Fruit fly (Drosophila melanogaster) whole organism, embryonic: ENCODE results near the gene Cpr73D.

Experiments
- Atf3 ChIP-seq: fragments of 200-800 bp; sonication (Bioruptor generic); optimal IDR thresholded peaks from 3 replicates; lab custom pipeline; 2016; ENCODE audit warnings: missing biosample characterization, missing genetic modification characterization
- Bgb ChIP-seq: fragments of 200-800 bp; sonication (Bioruptor generic); IDR thresholded peaks from 2 replicates; pipeline ENCODE4 v1.3.6; 2022; ENCODE audit warnings: missing biosample characterization, missing genetic modification characterization; ENCODE audit not compliant: partially characterized antibody
- CG10431 ChIP-seq: fragments of 200-800 bp; sonication (Bioruptor generic); optimal IDR thresholded peaks from 3 replicates; lab custom pipeline; 2018; ENCODE audit warnings: missing biosample characterization, mild to moderate bottlenecking, missing genetic modification characterization
- CG10654 ChIP-seq: fragments of 200-800 bp; sonication (Bioruptor generic); optimal IDR thresholded peaks from 2 replicates; lab custom pipeline; 2016; ENCODE audit warnings: missing biosample characterization, missing genetic modification characterization
- CG10979 ChIP-seq: fragments of 200-800 bp; sonication (Bioruptor generic); optimal IDR thresholded peaks from 2 replicates; lab custom pipeline; 2018; ENCODE audit warnings: missing biosample characterization, mild to moderate bottlenecking, missing genetic modification characterization, moderate library complexity
- CG11085 ChIP-seq: fragments of 200-800 bp; sonication (Bioruptor generic); IDR thresholded peaks from 2 replicates; pipeline ENCODE4 v1.3.6; 2022; ENCODE audit warnings: missing biosample characterization, missing genetic modification characterization
- CG11398 ChIP-seq: fragments of 200-800 bp; sonication (Bioruptor generic); optimal IDR thresholded peaks from 2 replicates; lab custom pipeline; 2016; ENCODE audit warnings: missing biosample characterization, missing genetic modification characterization
- CG11695 ChIP-seq: fragments of 200-800 bp; sonication (Bioruptor generic); IDR thresholded peaks from 3 replicates; pipeline ENCODE4 v1.3.6; 2022; ENCODE audit warnings: missing biosample characterization, missing genetic modification characterization
- CG12236 ChIP-seq: fragments of 200-800 bp; sonication (Bioruptor generic); optimal IDR thresholded peaks from 2 replicates; lab custom pipeline; 2016; ENCODE audit warnings: missing biosample characterization, missing genetic modification characterization
- CG13624 ChIP-seq: fragments of 200-800 bp; sonication (Bioruptor generic); optimal IDR thresholded peaks from 2 replicates; lab custom pipeline; 2016; ENCODE audit warnings: missing biosample characterization, missing genetic modification characterization
- CG13775 ChIP-seq: fragments of 200-800 bp; sonication (Bioruptor generic); optimal IDR thresholded peaks from 3 replicates; lab custom pipeline; 2017; ENCODE audit warnings: missing biosample characterization, mild to moderate bottlenecking, missing genetic modification characterization
- CG14710 ChIP-seq: fragments of 200-800 bp; sonication (Bioruptor generic); optimal IDR thresholded peaks from 3 replicates; lab custom pipeline; 2019; ENCODE audit warnings: missing biosample characterization, mild to moderate bottlenecking, missing genetic modification characterization, moderate library complexity
- CG18764 ChIP-seq: fragments of 200-800 bp; sonication (Bioruptor generic); optimal IDR thresholded peaks from 3 replicates; lab custom pipeline; 2016; ENCODE audit warnings: missing biosample characterization, missing genetic modification characterization
- CG2199 ChIP-seq: fragments of 200-800 bp; sonication (Bioruptor generic); IDR thresholded peaks from 3 replicates; pipeline ENCODE4 v1.3.6; 2022; ENCODE audit warnings: missing biosample characterization, missing genetic modification characterization
- CG2875 ChIP-seq: fragments of 200-800 bp; sonication (Bioruptor generic); optimal IDR thresholded peaks from 2 replicates; lab custom pipeline; 2017; ENCODE audit warnings: missing biosample characterization, mild to moderate bottlenecking, missing genetic modification characterization, missing genetic modification reagents
- CG30431 ChIP-seq: fragments of 200-800 bp; sonication (Bioruptor generic); optimal IDR thresholded peaks from 2 replicates; lab custom pipeline; 2017; ENCODE audit warnings: missing biosample characterization, missing genetic modification characterization
- CG31365 ChIP-seq: fragments of 200-800 bp; sonication (Bioruptor generic); optimal IDR thresholded peaks from 2 replicates; lab custom pipeline; 2018; ENCODE audit warnings: missing biosample characterization, mild to moderate bottlenecking, missing genetic modification characterization
- CG4404 ChIP-seq: fragments of 200-800 bp; sonication (Bioruptor generic); IDR thresholded peaks from 2 replicates; pipeline ENCODE4 v1.3.6; 2022; ENCODE audit warnings: missing biosample characterization, missing genetic modification characterization
- CG4617 ChIP-seq: fragments of 200-800 bp; sonication (Bioruptor generic); optimal IDR thresholded peaks from 3 replicates; lab custom pipeline; 2016; ENCODE audit warnings: missing biosample characterization, missing genetic modification characterization, borderline replicate concordance
- CG4707 ChIP-seq: fragments of 200-800 bp; sonication (Bioruptor generic); optimal IDR thresholded peaks from 2 replicates; lab custom pipeline; 2018; ENCODE audit warnings: missing biosample characterization, mild to moderate bottlenecking, missing genetic modification characterization, moderate library complexity
- CG4730 ChIP-seq: fragments of 200-800 bp; sonication (Bioruptor generic); IDR thresholded peaks from 2 replicates; pipeline ENCODE4 v1.3.6; 2022; ENCODE audit warnings: missing biosample characterization, missing genetic modification characterization
- CG4854 ChIP-seq: fragments of 200-800 bp; sonication (Bioruptor generic); optimal IDR thresholded peaks from 2 replicates; lab custom pipeline; 2016; ENCODE audit warnings: missing biosample characterization, missing genetic modification characterization, inconsistent platforms
- CG6272 ChIP-seq: fragments of 200-800 bp; sonication (Bioruptor generic); IDR thresholded peaks from 2 replicates; pipeline ENCODE4 v1.3.6; 2022; ENCODE audit warnings: missing biosample characterization, missing genetic modification characterization
- CG7745 ChIP-seq: fragments of 200-800 bp; sonication (Bioruptor generic); optimal IDR thresholded peaks from 2 replicates; lab custom pipeline; 2018; ENCODE audit warnings: missing biosample characterization, mild to moderate bottlenecking, missing genetic modification characterization, moderate library complexity
- CG9215 ChIP-seq: fragments of 200-800 bp; sonication (Bioruptor generic); IDR thresholded peaks from 2 replicates; pipeline ENCODE4 v1.3.6; 2022; ENCODE audit warnings: missing biosample characterization, missing genetic modification characterization
- Deaf1 ChIP-seq: fragments of 200-800 bp; optimal IDR thresholded peaks from 3 replicates; lab custom pipeline; 2019; ENCODE audit warnings: missing biosample characterization, mild to moderate bottlenecking, missing genetic modification characterization, moderate library complexity
- Dp ChIP-seq: fragments of 200-800 bp; sonication (Bioruptor generic); optimal IDR thresholded peaks from 2 replicates; lab custom pipeline; 2018; ENCODE audit warnings: missing biosample characterization, mild to moderate bottlenecking, missing genetic modification characterization, moderate library complexity
- GATAe ChIP-seq: fragments of 200-800 bp; sonication (Bioruptor generic); conservative IDR thresholded peaks from 2 replicates; pipeline ENCODE4 v1.3.6; 2022; ENCODE audit warnings: missing biosample characterization, missing genetic modification characterization
- Hmr ChIP-seq: fragments of 200-800 bp; sonication (Bioruptor generic); optimal IDR thresholded peaks from 3 replicates; lab custom pipeline; 2017; ENCODE audit warnings: mild to moderate bottlenecking, missing biosample characterization, missing genetic modification reagents, missing genetic modification characterization
- Hr3 ChIP-seq: fragments of 200-800 bp; sonication (Bioruptor generic); optimal IDR thresholded peaks from 3 replicates; lab custom pipeline; 2016; ENCODE audit warnings: missing biosample characterization, missing genetic modification characterization
- Neu2 ChIP-seq: fragments of 200-800 bp; sonication (Bioruptor generic); optimal IDR thresholded peaks from 3 replicates; lab custom pipeline; 2016; ENCODE audit warnings: missing biosample characterization, missing genetic modification characterization, borderline replicate concordance
- Rfx ChIP-seq: fragments of 200-800 bp; sonication (Bioruptor generic); IDR thresholded peaks from 2 replicates; pipeline ENCODE4 v1.3.6; 2022; ENCODE audit warnings: missing biosample characterization, missing genetic modification characterization
- Rx ChIP-seq: fragments of 200-800 bp; sonication (Bioruptor generic); IDR thresholded peaks from 2 replicates; pipeline ENCODE4 v1.3.6; 2022; ENCODE audit warnings: missing biosample characterization, missing genetic modification characterization
- Stat92E ChIP-seq, 3 experiments: fragments of >200 bp in 2 of 3; fragments of 200-800 bp in 1 of 3; sonication (Bioruptor generic) in 1 of 3; optimal IDR thresholded peaks; 2 replicates each; lab custom pipeline; 2017 to 2019; ENCODE audit warnings: missing biosample characterization in 3 of 3, missing genetic modification characterization in 3 of 3, mild to moderate bottlenecking in 1 of 3, moderate library complexity in 1 of 3
- Trl ChIP-seq, 3 experiments: fragments of >200 bp in 2 of 3; fragments of 200-800 bp in 1 of 3; sonication (Bioruptor generic) in 1 of 3; optimal IDR thresholded peaks; 2 replicates in 1 of 3; 3 replicates in 2 of 3; lab custom pipeline; 2016 to 2017; ENCODE audit warnings: missing biosample characterization in 1 of 3, missing genetic modification characterization in 1 of 3
- chinmo ChIP-seq: fragments of 200-800 bp; sonication (Bioruptor generic); IDR thresholded peaks from 4 replicates; pipeline ENCODE4 v1.3.6; 2022; ENCODE audit warnings: missing biosample characterization, missing genetic modification characterization; ENCODE audit not compliant: partially characterized antibody
- dan ChIP-seq: fragments of 200-800 bp; sonication (Bioruptor generic); IDR thresholded peaks from 2 replicates; pipeline ENCODE4 v1.3.6; 2022; ENCODE audit warnings: missing biosample characterization, missing genetic modification characterization
- eve ChIP-seq, 2 experiments: fragments of >200 bp; optimal IDR thresholded peaks; 2 replicates each; lab custom pipeline; 2017; ENCODE audit warnings: missing biosample characterization in 2 of 2, missing genetic modification characterization in 2 of 2
- ftz-f1 ChIP-seq: fragments of 200-800 bp; sonication (Bioruptor generic); optimal IDR thresholded peaks from 2 replicates; lab custom pipeline; 2016; ENCODE audit warnings: missing biosample characterization, missing genetic modification characterization
- gsb-n ChIP-seq: fragments of 200-800 bp; sonication (Bioruptor generic); optimal IDR thresholded peaks from 3 replicates; lab custom pipeline; 2018; ENCODE audit warnings: missing biosample characterization, mild to moderate bottlenecking, missing genetic modification characterization
- hth ChIP-seq: fragments of >200 bp; optimal IDR thresholded peaks from 2 replicates; lab custom pipeline; 2017; ENCODE audit warnings: inconsistent platforms
- lov ChIP-seq, 2 experiments: fragments of 200-800 bp in 1 of 2; fragments of >200 bp in 1 of 2; sonication (Bioruptor generic) in 1 of 2; IDR thresholded peaks in 1 of 2; optimal IDR thresholded peaks in 1 of 2; 2 replicates in 1 of 2; 3 replicates in 1 of 2; pipeline versions ENCODE4 v1.3.6 to Lab custom; 2017 to 2022; ENCODE audit warnings: missing biosample characterization in 1 of 2, missing genetic modification characterization in 1 of 2
- otp ChIP-seq: fragments of 200-800 bp; sonication (Bioruptor generic); IDR thresholded peaks from 3 replicates; pipeline ENCODE4, ENCODE4 v1.3.6; 2022; ENCODE audit warnings: missing biosample characterization, missing genetic modification characterization
- prd ChIP-seq, 3 experiments: fragments of >200 bp in 2 of 3; fragments of 200-800 bp in 1 of 3; sonication (Bioruptor generic) in 1 of 3; optimal IDR thresholded peaks in 2 of 3; IDR thresholded peaks in 1 of 3; 2 replicates in 2 of 3; 3 replicates in 1 of 3; pipeline versions ENCODE4 v1.3.6 to Lab custom; 2017 to 2022; ENCODE audit warnings: missing biosample characterization in 1 of 3, missing genetic modification characterization in 1 of 3
- sens ChIP-seq: fragments of 200-800 bp; sonication (Bioruptor generic); peaks from one replicate; lab custom pipeline; 2016; ENCODE audit warnings: missing biosample characterization, missing genetic modification characterization
- slbo ChIP-seq: fragments of 200-800 bp; sonication (Bioruptor generic); IDR thresholded peaks from 2 replicates; pipeline ENCODE4 v1.3.6; 2022; ENCODE audit warnings: missing biosample characterization, missing genetic modification characterization
- stc ChIP-seq: fragments of 200-800 bp; sonication (Bioruptor generic); IDR thresholded peaks from 2 replicates; pipeline ENCODE4 v1.3.6; 2022; ENCODE audit warnings: missing biosample characterization, missing genetic modification characterization
- tgo ChIP-seq: fragments of 200-800 bp; sonication (Bioruptor generic); IDR thresholded peaks from 3 replicates; pipeline ENCODE4 v1.3.6; 2022; ENCODE audit warnings: missing biosample characterization, missing genetic modification characterization
- vvl ChIP-seq: fragments of 200-800 bp; sonication (Bioruptor generic); IDR thresholded peaks from 2 replicates; pipeline ENCODE4 v1.3.6; 2022; ENCODE audit warnings: missing biosample characterization, missing genetic modification characterization
- wor ChIP-seq: fragments of 200-800 bp; sonication (Bioruptor generic); IDR thresholded peaks from 2 replicates; pipeline ENCODE4 v1.3.6; 2022; ENCODE audit warnings: missing biosample characterization, missing genetic modification characterization

The Cpr73D gene

DNA sequence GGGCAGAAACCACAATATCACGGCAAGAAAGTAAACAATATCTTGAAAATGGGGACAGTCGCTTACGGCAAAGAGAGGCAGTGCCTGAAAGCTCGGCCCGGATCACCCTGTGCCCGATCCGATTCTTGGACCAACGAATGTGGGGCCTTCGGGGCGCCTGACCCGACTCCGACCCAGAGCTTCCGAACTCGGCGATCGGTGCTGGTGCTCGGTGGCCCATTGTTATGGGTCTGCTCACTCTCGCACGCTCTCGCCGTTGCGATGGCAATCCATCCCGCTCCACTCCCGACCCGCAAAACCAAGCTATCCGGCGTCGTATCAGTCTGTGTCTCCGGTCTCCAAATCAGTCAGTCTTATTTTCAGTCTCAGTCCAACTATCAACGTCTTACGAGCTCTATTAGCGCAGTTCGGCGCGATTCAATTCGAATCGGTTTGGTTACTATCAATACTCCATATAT, 12.2 kb upstream of the Cpr73D start, which contains the start of gene Exn (continued):
- TF ChIP-seq Atf3 (GFP tag; lab: Kevin White, UChicago), result no peak
- peak; percentile 74; the same call in 1 of the 4 replicates for TF ChIP-seq chinmo (GFP tag; lab: Robert Waterston, UW)
- TF ChIP-seq CG14710 (tag; lab: Kevin White, UChicago), result no peak
- no peak for TF ChIP-seq Hmr
- no peak for TF ChIP-seq CG10431
- peak; percentile 59 for TF ChIP-seq GATAe (GFP tag; lab: Robert Waterston, UW)
- TF ChIP-seq CG4730 (GFP tag; lab: Robert Waterston, UW), result no peak
- TF ChIP-seq Bgb, result peak; percentile 35; the same call in 1 of the 2 replicates
- TF ChIP-seq eve (GFP tag; optimal IDR thresholded peaks at IDR 0.05; lab: Kevin White, UChicago), result no peak
- TF ChIP-seq CG4404 (GFP tag; lab: Robert Waterston, UW), result no peak
- no peak for TF ChIP-seq otp (GFP tag; lab: Robert Waterston, UW)
- TF ChIP-seq CG4707 (GFP tag; lab: Kevin White, UChicago), result no peak
- TF ChIP-seq CG6272 (GFP tag; lab: Robert Waterston, UW), result no peak
- no peak for TF ChIP-seq CG31365 (tag; lab: Kevin White, UChicago)
- TF ChIP-seq Hr3 (GFP tag; lab: Kevin White, UChicago), result no peak
- no peak for TF ChIP-seq CG11398 (GFP tag; lab: Kevin White, UChicago)
- TF ChIP-seq CG13775 (GFP tag; lab: Kevin White, UChicago), result no peak
- TF ChIP-seq CG10654 (GFP tag; lab: Kevin White, UChicago), result no peak
- TF ChIP-seq CG13624 (GFP tag; lab: Kevin White, UChicago), result no peak
- no peak for TF ChIP-seq CG11695 (GFP tag; lab: Robert Waterston, UW)
- TF ChIP-seq Deaf1, result peak; percentile 99
- peak; percentile 55 to 74 for TF ChIP-seq Trl (optimal IDR thresholded peaks at IDR 0.05; lab: Kevin White, UChicago)
- peak; percentile 4 for TF ChIP-seq Trl (GFP tag; optimal IDR thresholded peaks at IDR 0.05; lab: Kevin White, UChicago)
- no peak for TF ChIP-seq CG12236 (GFP tag; lab: Kevin White, UChicago)
- no peak for TF ChIP-seq CG10979 (tag; lab: Kevin White, UChicago)
- TF ChIP-seq slbo (GFP tag; lab: Robert Waterston, UW), result 0 out of 2 replicates have a peak, but pooled peaks have one; percentile 16
- TF ChIP-seq Rfx (GFP tag; lab: Robert Waterston, UW), result peak; percentile 59
- no peak for TF ChIP-seq hth (lab: Kevin White, UChicago)
- peak; percentile 72 for TF ChIP-seq ftz-f1 (GFP tag; lab: Kevin White, UChicago)
- TF ChIP-seq CG4854 (GFP tag; lab: Kevin White, UChicago), result no peak
- peak; percentile 55; the same call in 1 of the 2 replicates for TF ChIP-seq stc (GFP tag; lab: Robert Waterston, UW)
- TF ChIP-seq dan (GFP tag; lab: Robert Waterston, UW), result no peak
- TF ChIP-seq Stat92E (GFP tag; optimal IDR thresholded peaks at IDR 0.05; lab: Kevin White, UChicago), result no peak
- no peak for TF ChIP-seq prd (optimal IDR thresholded peaks at IDR 0.05; lab: Kevin White, UChicago)
- TF ChIP-seq prd (GFP tag; IDR thresholded peaks at IDR 0.05; lab: Robert Waterston, UW), result no peak
- no peak for TF ChIP-seq CG7745 (tag; lab: Kevin White, UChicago)
- TF ChIP-seq CG11085 (GFP tag; lab: Robert Waterston, UW), result no peak
- no peak for TF ChIP-seq CG9215 (GFP tag; lab: Robert Waterston, UW)
- TF ChIP-seq CG2875 (GFP tag; lab: Kevin White, UChicago), result no peak
- no peak for TF ChIP-seq CG18764 (GFP tag; lab: Kevin White, UChicago)
- no peak for TF ChIP-seq CG4617 (GFP tag; lab: Kevin White, UChicago)
- TF ChIP-seq lov (optimal IDR thresholded peaks at IDR 0.05; lab: Kevin White, UChicago), result no peak
- 0 out of 3 replicates have a peak, but pooled peaks have one; percentile 56 for TF ChIP-seq lov (GFP tag; IDR thresholded peaks at IDR 0.05; lab: Robert Waterston, UW)
- TF ChIP-seq Dp (GFP tag; lab: Kevin White, UChicago), result no peak
- TF ChIP-seq vvl (GFP tag; lab: Robert Waterston, UW), result peak; percentile 71
- TF ChIP-seq CG2199 (GFP tag; lab: Robert Waterston, UW), result peak; percentile 56; the same call in 1 of the 3 replicates
- no peak for TF ChIP-seq Neu2
- TF ChIP-seq gsb-n (tag; lab: Kevin White, UChicago), result no peak
- TF ChIP-seq Rx (GFP tag; lab: Robert Waterston, UW), result no peak
- TF ChIP-seq CG30431 (GFP tag; lab: Kevin White, UChicago), result no peak
- TF ChIP-seq wor, result no peak
- peak; percentile 66 for TF ChIP-seq sens (GFP tag; lab: Kevin White, UChicago)
- TF ChIP-seq tgo (GFP tag; lab: Robert Waterston, UW), result no peak
